Worm (Caenorhabditis elegans): Measurements from ENCODE around the gene T15B12.2.

Gene T15B12.2

DNA sequence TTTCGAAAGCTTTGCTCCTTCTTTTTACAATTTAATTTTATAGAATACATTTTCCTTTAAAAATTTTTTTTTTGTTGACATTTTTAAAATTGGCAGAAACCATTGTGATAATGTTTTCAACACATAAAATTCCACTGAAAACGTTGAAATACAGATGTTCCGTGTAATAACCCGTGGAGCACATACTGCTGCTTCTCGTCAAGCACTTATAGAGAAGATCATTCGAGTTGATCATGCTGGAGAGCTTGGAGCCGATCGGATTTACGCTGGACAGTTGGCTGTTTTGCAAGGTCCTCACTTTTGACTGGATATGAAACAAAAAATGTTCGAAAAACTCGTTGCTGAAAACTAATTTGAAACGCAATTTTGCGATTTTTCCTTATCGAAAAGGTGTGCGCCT, 23.9 kb downstream of the T15B12.2 start, which contains the start of gene clk-1 (continued):
- TF ChIP-seq pbrm-1 (GFP tag; IDR thresholded peaks at IDR 0.05) (no peak), mel-28 (tag; optimal IDR thresholded peaks at IDR 0.05; ENCODE audit: borderline replicate concordance) (no peak), lin-54 (GFP tag; optimal IDR thresholded peaks at IDR 0.05) (no peak), hsf-1 (GFP tag; IDR thresholded peaks at IDR 0.05) (0 out of 2 replicates have a peak, but pooled peaks have one; percentile 55), fkh-3 (tag; optimal IDR thresholded peaks at IDR 0.05) (no peak), rec-8 (tag; optimal IDR thresholded peaks at IDR 0.05) (no peak), F52B5.7 (tag; optimal IDR thresholded peaks at IDR 0.05) (peak; percentile 6), dpff-1 (tag; optimal IDR thresholded peaks at IDR 0.05) (peak; percentile 4), nhr-27 (tag; optimal IDR thresholded peaks at IDR 0.05) (no peak), zfh-2 (GFP tag; conservative IDR thresholded peaks at IDR 0.05) (no peak), madf-3 (GFP tag; IDR thresholded peaks at IDR 0.05) (no peak), K11D2.4 (GFP tag; IDR thresholded peaks at IDR 0.05) (no peak), aptf-2 (GFP tag; conservative IDR thresholded peaks at IDR 0.05) (no peak), egl-18 (GFP tag; IDR thresholded peaks at IDR 0.05) (no peak), gei-17 (GFP tag; optimal IDR thresholded peaks at IDR 0.05) (no peak), sea-2 (GFP tag; IDR thresholded peaks at IDR 0.05) (no peak), let-607 (tag; optimal IDR thresholded peaks at IDR 0.05) (no peak), madf-6 (GFP tag; IDR thresholded peaks at IDR 0.05) (peak; percentile 24; the same call in 1 of the 2 replicates), ceh-27 (GFP tag; optimal IDR thresholded peaks at IDR 0.05) (no peak), nfyb-1 (GFP tag; IDR thresholded peaks at IDR 0.05) (0 out of 2 replicates have a peak, but pooled peaks have one; percentile 8), ekl-4 (GFP tag; IDR thresholded peaks at IDR 0.05) (0 out of 2 replicates have a peak, but pooled peaks have one; percentile 33)

DNA sequence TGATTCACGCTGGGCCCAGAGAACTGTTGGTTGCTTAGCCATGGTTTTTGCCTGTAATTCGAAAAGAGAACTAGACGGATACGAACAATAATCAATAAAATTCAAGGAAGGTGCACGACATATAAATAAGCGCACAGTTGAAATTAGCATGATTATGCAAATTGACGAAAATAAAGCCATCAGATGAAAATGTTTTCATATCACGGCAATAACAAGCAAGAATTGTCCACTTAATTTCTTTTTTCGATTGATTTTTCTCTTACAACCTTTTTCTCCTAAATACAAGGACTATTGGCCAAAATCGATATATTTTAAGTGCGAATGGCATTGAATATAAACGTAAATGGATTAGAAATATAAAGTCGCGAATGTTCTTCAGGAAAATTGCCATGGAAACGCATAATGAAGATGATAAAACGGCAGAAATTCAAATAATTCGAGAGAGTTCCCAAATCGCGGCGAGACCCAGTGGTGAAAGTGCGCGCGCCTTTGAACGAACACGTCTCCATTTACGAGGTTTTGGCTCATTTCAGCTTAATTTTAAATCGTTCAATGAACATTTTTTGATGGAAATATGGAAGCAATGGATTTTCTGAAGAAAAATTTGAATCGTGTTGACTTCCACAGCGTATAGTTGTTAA, 26.9 kb downstream of the T15B12.2 start, which contains the start of the genes daf-41 and toc-1:
Gene daf-41, minus strand, starts transcription at position 51 of the 641 bp plus-strand sequence.
Gene toc-1, plus strand, starts transcription at position 537 of the 641 bp plus-strand sequence.
- TF ChIP-seq lin-54 (GFP tag; optimal IDR thresholded peaks at IDR 0.05), result peak; percentile 39
- TF ChIP-seq let-607 (tag; optimal IDR thresholded peaks at IDR 0.05), result peak; percentile 77 to 86
- no peak for TF ChIP-seq F22D6.2 (tag; optimal IDR thresholded peaks at IDR 0.05)
- no peak for TF ChIP-seq B0035.1 (tag; optimal IDR thresholded peaks at IDR 0.05)
- TF ChIP-seq hsf-1 (GFP tag; IDR thresholded peaks at IDR 0.05), result peak; percentile 83
- peak; percentile 80 for TF ChIP-seq F33H1.4 (GFP tag; IDR thresholded peaks at IDR 0.05)
- TF ChIP-seq hmg-20 (GFP tag; IDR thresholded peaks at IDR 0.05), result no peak
- TF ChIP-seq dox-1 (GFP tag; IDR thresholded peaks at IDR 0.05), result peak; percentile 15; the same call in 1 of the 2 replicates

DNA sequence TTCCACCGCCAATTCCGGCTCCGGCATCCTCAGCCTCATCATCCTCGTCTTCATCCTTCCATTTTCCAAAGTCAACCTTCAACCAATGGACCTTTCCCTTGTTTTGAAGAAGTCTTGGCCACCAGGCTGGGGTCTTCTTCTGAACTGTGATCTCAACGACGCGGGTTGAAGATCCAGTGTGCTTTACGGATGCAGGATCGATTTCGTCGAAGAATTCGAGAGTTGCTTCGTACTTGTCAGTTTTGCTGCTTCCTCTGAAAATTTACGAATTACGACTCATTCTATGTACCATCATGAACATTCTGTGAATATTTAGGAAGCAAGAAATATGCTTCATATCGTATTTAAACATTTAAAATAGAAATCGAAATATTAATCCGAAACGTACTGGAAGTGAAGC, 27.4 kb downstream of the T15B12.2 start:
- TF ChIP-seq cebp-2 (GFP tag; IDR thresholded peaks at IDR 0.05) (0 out of 2 replicates have a peak, but pooled peaks have one; percentile 50), B0336.3 (GFP tag; IDR thresholded peaks at IDR 0.05) (peak; percentile 25; the same call in 1 of the 2 replicates), madf-3 (GFP tag; IDR thresholded peaks at IDR 0.05) (0 out of 2 replicates have a peak, but pooled peaks have one; percentile 58), lin-26 (GFP tag; IDR thresholded peaks at IDR 0.05) (peak; percentile 37), C06A6.2 (GFP tag; conservative IDR thresholded peaks at IDR 0.05) (no peak), snpc-4 (GFP tag; optimal IDR thresholded peaks at IDR 0.05) (no peak), snpc-4 (tag; optimal IDR thresholded peaks at IDR 0.05) (no peak), ccch-3 (GFP tag; optimal IDR thresholded peaks at IDR 0.05) (no peak), ceh-27 (GFP tag; optimal IDR thresholded peaks at IDR 0.05) (no peak), hsf-1 (GFP tag; IDR thresholded peaks at IDR 0.05) (peak; percentile 27; the same call in 1 of the 2 replicates), lsl-1 (GFP tag; optimal IDR thresholded peaks at IDR 0.05) (no peak), hrde-1 (tag; optimal IDR thresholded peaks at IDR 0.05; ENCODE audit: borderline replicate concordance) (no peak), mcd-1 (GFP tag; IDR thresholded peaks at IDR 0.05) (peak; percentile 17; the same call in 1 of the 2 replicates)
